Fruit fly (Drosophila melanogaster): Measurements from ENCODE around the gene Sod1.

Gene Sod1

DNA sequence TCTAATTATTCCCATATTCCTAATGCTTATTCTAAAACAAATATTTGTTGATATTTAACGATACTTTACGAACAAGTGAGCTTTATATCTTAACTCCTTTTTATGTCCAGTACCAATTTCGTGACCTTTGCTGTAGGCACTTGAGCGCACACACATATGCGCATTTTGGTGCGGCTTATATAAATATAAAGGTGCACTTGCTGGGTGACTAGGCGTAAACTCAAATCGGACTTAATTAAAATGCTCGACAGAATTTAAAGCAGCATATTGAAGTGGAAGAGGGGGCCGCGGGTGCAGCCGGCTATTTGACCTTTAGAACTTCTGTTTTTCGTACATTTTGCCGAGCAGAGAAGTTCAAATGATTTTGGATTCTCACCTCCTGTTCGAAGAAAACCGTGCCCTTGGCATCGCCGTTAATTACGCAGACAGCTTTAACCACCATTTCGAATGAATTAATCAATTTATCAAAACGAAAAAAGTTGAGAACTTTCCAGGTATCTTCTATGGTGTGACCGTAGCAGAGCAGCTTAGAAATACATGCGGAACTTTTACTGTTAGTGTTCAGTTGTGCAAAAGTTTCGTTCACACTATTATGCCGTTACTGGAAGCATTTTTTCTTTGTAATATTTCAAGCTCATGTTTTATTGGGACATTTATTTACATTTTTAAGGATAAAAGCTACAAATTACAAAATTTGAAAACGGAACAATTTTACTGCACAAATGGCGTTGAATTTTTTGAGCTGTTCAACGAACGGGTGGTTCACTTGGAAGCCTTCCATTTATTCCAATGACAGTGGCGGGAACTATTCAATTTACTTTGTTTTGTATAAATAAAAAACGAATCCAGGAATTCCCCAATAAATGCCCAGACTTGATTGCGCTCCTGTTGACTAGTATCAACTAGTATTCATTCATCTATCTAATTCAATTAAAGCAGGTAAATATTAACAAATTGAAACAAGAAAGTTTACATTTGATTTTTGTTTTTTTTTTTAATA is at the start of gene Sod1 (continued):
- no peak for TF ChIP-seq ac (GFP tag; optimal IDR thresholded peaks at IDR 0.05)
- no peak for TF ChIP-seq pita (GFP tag; optimal IDR thresholded peaks at IDR 0.05)
- TF ChIP-seq CG12942 (GFP tag; optimal IDR thresholded peaks at IDR 0.05): no peak
- TF ChIP-seq Jarid2 (GFP tag; optimal IDR thresholded peaks at IDR 0.05): no peak
- no peak for TF ChIP-seq CG8290 (GFP tag; optimal IDR thresholded peaks at IDR 0.05)
- TF ChIP-seq CG8290 (tag; optimal IDR thresholded peaks at IDR 0.05): no peak
- no peak for TF ChIP-seq sob (GFP tag; IDR thresholded peaks at IDR 0.05)
- TF ChIP-seq ssp (GFP tag; IDR thresholded peaks at IDR 0.05): peak; percentile 76
- TF ChIP-seq CG5953 (GFP tag; IDR thresholded peaks at IDR 0.05): no peak
- TF ChIP-seq p53 (GFP tag; optimal IDR thresholded peaks at IDR 0.05): no peak
- TF ChIP-seq HmgD (GFP tag; optimal IDR thresholded peaks at IDR 0.05): peak; percentile 39
- no peak for TF ChIP-seq gro (GFP tag; optimal IDR thresholded peaks at IDR 0.05)
- no peak for TF ChIP-seq disco-r (GFP tag; optimal IDR thresholded peaks at IDR 0.05)
- no peak for TF ChIP-seq CG8359 (GFP tag; optimal IDR thresholded peaks at IDR 0.05; ENCODE audit: borderline replicate concordance)
- no peak for TF ChIP-seq Mrtf (GFP tag; IDR thresholded peaks at IDR 0.05)
- TF ChIP-seq CG3726 (GFP tag; IDR thresholded peaks at IDR 0.05): no peak
- TF ChIP-seq CG10321 (GFP tag; IDR thresholded peaks at IDR 0.05): no peak
- no peak for TF ChIP-seq peb (GFP tag; IDR thresholded peaks at IDR 0.05)
- TF ChIP-seq CG1603 (tag; optimal IDR thresholded peaks at IDR 0.05): peak; percentile 27
- no peak for TF ChIP-seq gem (tag; optimal IDR thresholded peaks at IDR 0.05)
- TF ChIP-seq BtbVII (GFP tag; optimal IDR thresholded peaks at IDR 0.05): peak; percentile 51
- peak; percentile 28 for TF ChIP-seq CG14710 (tag; optimal IDR thresholded peaks at IDR 0.05)
- no peak for TF ChIP-seq Vsx1 (GFP tag; optimal IDR thresholded peaks at IDR 0.05)
- TF ChIP-seq grn (GFP tag; optimal IDR thresholded peaks at IDR 0.05): no peak
- peak; percentile 26 for TF ChIP-seq CoRest (tag; optimal IDR thresholded peaks at IDR 0.05)
- no peak for TF ChIP-seq gcm2 (GFP tag; optimal IDR thresholded peaks at IDR 0.05)
- TF ChIP-seq bigmax (GFP tag; optimal IDR thresholded peaks at IDR 0.05): no peak
- no peak for TF ChIP-seq vfl (GFP tag; optimal IDR thresholded peaks at IDR 0.05)
- no peak for TF ChIP-seq Hr3 (GFP tag; optimal IDR thresholded peaks at IDR 0.05)
- TF ChIP-seq nerfin-2 (GFP tag; IDR thresholded peaks at IDR 0.05; ENCODE audit: partially characterized antibody): no peak
- no peak for TF ChIP-seq bcd (GFP tag; optimal IDR thresholded peaks at IDR 0.05)
- TF ChIP-seq CG17829 (tag; optimal IDR thresholded peaks at IDR 0.05): no peak
- TF ChIP-seq CG7271 (tag; optimal IDR thresholded peaks at IDR 0.05): no peak
- no peak for TF ChIP-seq wor (GFP tag; IDR thresholded peaks at IDR 0.05)
- no peak for TF ChIP-seq CG11093 (GFP tag; IDR thresholded peaks at IDR 0.05)
- no peak for TF ChIP-seq zen2 (GFP tag; IDR thresholded peaks at IDR 0.05; ENCODE audit: partially characterized antibody)
- no peak for TF ChIP-seq salm (tag; optimal IDR thresholded peaks at IDR 0.05)
- TF ChIP-seq Blimp-1 (GFP tag; optimal IDR thresholded peaks at IDR 0.05): no peak
- TF ChIP-seq CG5180 (GFP tag; optimal IDR thresholded peaks at IDR 0.05): no peak
- TF ChIP-seq sc (optimal IDR thresholded peaks at IDR 0.05): no peak
- no peak for TF ChIP-seq sc (GFP tag; optimal IDR thresholded peaks at IDR 0.05)
- no peak for TF ChIP-seq chn (GFP tag; optimal IDR thresholded peaks at IDR 0.05)
- TF ChIP-seq CG33213 (GFP tag; optimal IDR thresholded peaks at IDR 0.05): no peak
- TF ChIP-seq CG17802 (tag; optimal IDR thresholded peaks at IDR 0.05): peak; percentile 89
- TF ChIP-seq CG2678 (tag; optimal IDR thresholded peaks at IDR 0.05): no peak
- no peak for TF ChIP-seq CG34376 (GFP tag; optimal IDR thresholded peaks at IDR 0.05)
- TF ChIP-seq H15 (GFP tag; IDR thresholded peaks at IDR 0.05): no peak
- TF ChIP-seq CG10274 (GFP tag; optimal IDR thresholded peaks at IDR 0.05): no peak
- no peak for TF ChIP-seq CG1792 (GFP tag; optimal IDR thresholded peaks at IDR 0.05)
- no peak for TF ChIP-seq CG31388 (GFP tag; optimal IDR thresholded peaks at IDR 0.05)

Data from whole organism, embryonic.